Worm (Caenorhabditis elegans) whole organism, L4 larva: ENCODE data around the gene nlp-68.

ENCODE experiments used
- F26F4.8 ChIP-seq: fragments of 200-800 bp; sonication (Bioruptor generic); conservative IDR thresholded peaks from 2 replicates; pipeline ENCODE4 v1.3.6; 2022; ENCODE audit warnings: missing genetic modification characterization, missing compliant biosample characterization
- F49E8.2 ChIP-seq: sonication (generic microtip); optimal IDR thresholded peaks from 2 replicates; lab custom pipeline; 2016; ENCODE audit warnings: missing compliant biosample characterization, mild to moderate bottlenecking, missing genetic modification characterization, borderline replicate concordance
- ceh-82 ChIP-seq: sonication (generic microtip); optimal IDR thresholded peaks from 2 replicates; lab custom pipeline; 2017; ENCODE audit warnings: missing biosample characterization, missing genetic modification characterization
- lin-38 ChIP-seq: fragments of 200-800 bp; sonication (Bioruptor generic); IDR thresholded peaks from 2 replicates; pipeline ENCODE4 v1.3.6; 2022; ENCODE audit warnings: missing genetic modification reagents, missing genetic modification characterization, missing compliant biosample characterization
- nhr-28 ChIP-seq: fragments of 150-350 bp; optimal IDR thresholded peaks from 2 replicates; lab custom pipeline; 2014; ENCODE audit warnings: missing biosample characterization, missing genetic modification characterization
- snpc-4 ChIP-seq: fragments of 150-350 bp; optimal IDR thresholded peaks from 2 replicates; lab custom pipeline; 2014; ENCODE audit warnings: missing biosample characterization, missing genetic modification characterization

- TF ChIP-seq nhr-28 (tag; lab: Kevin White, UChicago), result no peak
- TF ChIP-seq snpc-4 (tag; lab: Kevin White, UChicago), result no peak
- no peak for TF ChIP-seq ceh-82 (tag; lab: Kevin White, UChicago)
- no peak for TF ChIP-seq lin-38
- TF ChIP-seq F49E8.2 (tag; lab: Kevin White, UChicago), result no peak
- TF ChIP-seq F26F4.8, result no peak
Observed at ce11 chrIII:10521219-10521618, 17.7 kb downstream of the nlp-68 start.
